Fruit fly (Drosophila melanogaster) whole organism, prepupa: ENCODE measurements around the gene CG33725.

ENCODE experiments used
- Blimp-1 ChIP-seq: fragments of 200-800 bp; sonication (Bioruptor generic); optimal IDR thresholded peaks from 3 replicates; lab custom pipeline; 2017; ENCODE audit warnings: missing biosample characterization, missing genetic modification characterization, mild to moderate bottlenecking, moderate library complexity, missing genetic modification reagents
- CG11294 ChIP-seq: fragments of 200-800 bp; sonication (Bioruptor generic); IDR thresholded peaks from 2 replicates; pipeline ENCODE4 v1.3.6; 2022; ENCODE audit warnings: missing biosample characterization, missing genetic modification characterization
- CG11762 ChIP-seq: fragments of 200-800 bp; sonication (Bioruptor generic); optimal IDR thresholded peaks from 3 replicates; lab custom pipeline; 2016; ENCODE audit warnings: missing biosample characterization, missing genetic modification characterization; ENCODE audit not compliant: insufficient read depth
- CG11902 ChIP-seq: fragments of 200-800 bp; sonication (Bioruptor generic); optimal IDR thresholded peaks from 3 replicates; lab custom pipeline; 2016; ENCODE audit warnings: missing biosample characterization, missing genetic modification characterization
- CG15336 ChIP-seq: fragments of 200-800 bp; sonication (Bioruptor generic); IDR thresholded peaks from 2 replicates; pipeline ENCODE4 v1.3.6; 2022; ENCODE audit warnings: missing biosample characterization, missing genetic modification characterization
- CG1621 ChIP-seq: fragments of 200-800 bp; sonication (Bioruptor generic); optimal IDR thresholded peaks from 3 replicates; lab custom pipeline; 2018; ENCODE audit warnings: missing biosample characterization, mild to moderate bottlenecking, missing genetic modification characterization
- CG16779 ChIP-seq: fragments of 200-800 bp; sonication (Bioruptor generic); optimal IDR thresholded peaks from 3 replicates; lab custom pipeline; 2017; ENCODE audit warnings: missing biosample characterization, mild to moderate bottlenecking, missing genetic modification characterization
- CG3032 ChIP-seq: fragments of 200-800 bp; optimal IDR thresholded peaks from 2 replicates; lab custom pipeline; 2019; ENCODE audit warnings: missing biosample characterization, mild to moderate bottlenecking, missing genetic modification characterization, moderate library complexity
- CG32006 ChIP-seq: fragments of 200-800 bp; sonication (Bioruptor generic); optimal IDR thresholded peaks from 3 replicates; lab custom pipeline; 2017; ENCODE audit warnings: missing biosample characterization, mild to moderate bottlenecking, missing genetic modification characterization
- CG34406 ChIP-seq: fragments of 200-800 bp; sonication (Bioruptor generic); optimal IDR thresholded peaks from 3 replicates; lab custom pipeline; 2016; ENCODE audit warnings: missing biosample characterization, missing genetic modification characterization
- CG3919 ChIP-seq: fragments of 200-800 bp; sonication (Bioruptor generic); optimal IDR thresholded peaks from 3 replicates; lab custom pipeline; 2016; ENCODE audit warnings: missing biosample characterization, missing genetic modification characterization
- CG4318 ChIP-seq: fragments of 200-800 bp; sonication (Bioruptor generic); optimal IDR thresholded peaks from 3 replicates; lab custom pipeline; 2017; ENCODE audit warnings: missing biosample characterization, mild to moderate bottlenecking, missing genetic modification characterization
- CG6163 ChIP-seq: fragments of 200-800 bp; sonication (Bioruptor generic); IDR thresholded peaks from 3 replicates; pipeline ENCODE4 v1.3.6; 2022; ENCODE audit warnings: missing biosample characterization, missing genetic modification characterization
- CG6276 ChIP-seq: fragments of 200-800 bp; sonication (Bioruptor generic); optimal IDR thresholded peaks from 2 replicates; lab custom pipeline; 2017; ENCODE audit warnings: missing biosample characterization, mild to moderate bottlenecking, missing genetic modification characterization
- CG6808 ChIP-seq: fragments of 200-800 bp; sonication (Bioruptor generic); optimal IDR thresholded peaks from 3 replicates; lab custom pipeline; 2017; ENCODE audit warnings: missing biosample characterization, missing genetic modification characterization, mild to moderate bottlenecking, moderate library complexity, missing genetic modification reagents
- CG6854 ChIP-seq: fragments of 200-800 bp; sonication (Bioruptor generic); optimal IDR thresholded peaks from 2 replicates; lab custom pipeline; 2017; ENCODE audit warnings: missing biosample characterization, mild to moderate bottlenecking, missing genetic modification characterization
- CG8119 ChIP-seq: fragments of 200-800 bp; sonication (Bioruptor generic); IDR thresholded peaks from 3 replicates; pipeline ENCODE4 v1.3.6; 2022; ENCODE audit warnings: missing biosample characterization, missing genetic modification characterization
- CG8632 ChIP-seq: fragments of 200-800 bp; sonication (Bioruptor generic); optimal IDR thresholded peaks from 3 replicates; lab custom pipeline; 2016; ENCODE audit warnings: missing biosample characterization, missing genetic modification characterization
- CG9139 ChIP-seq: fragments of 200-800 bp; sonication (Bioruptor generic); optimal IDR thresholded peaks from 3 replicates; lab custom pipeline; 2017; ENCODE audit warnings: missing biosample characterization, mild to moderate bottlenecking, missing genetic modification characterization
- Eip78C ChIP-seq: fragments of 200-800 bp; sonication (Bioruptor generic); peaks from one replicate; lab custom pipeline; 2016; ENCODE audit warnings: missing biosample characterization, missing genetic modification characterization
- Eip93F ChIP-seq: fragments of 200-800 bp; sonication (Bioruptor generic); optimal IDR thresholded peaks from 2 replicates; lab custom pipeline; 2016; ENCODE audit warnings: missing biosample characterization, mild to moderate bottlenecking, missing genetic modification characterization
- Ets21C ChIP-seq: fragments of 200-800 bp; sonication (Bioruptor generic); optimal IDR thresholded peaks from 3 replicates; lab custom pipeline; 2016; ENCODE audit warnings: missing biosample characterization, missing genetic modification characterization
- Gug ChIP-seq: fragments of 200-800 bp; sonication (Bioruptor generic); IDR thresholded peaks from 2 replicates; pipeline ENCODE4 v1.3.6; 2022; ENCODE audit warnings: missing biosample characterization, missing genetic modification characterization
- Hr38 ChIP-seq: sonication (Bioruptor generic); optimal IDR thresholded peaks from 2 replicates; lab custom pipeline; 2016; ENCODE audit warnings: missing biosample characterization, missing genetic modification characterization
- Hr39 ChIP-seq: fragments of 200-800 bp; sonication (Bioruptor generic); optimal IDR thresholded peaks from 2 replicates; lab custom pipeline; 2016; ENCODE audit warnings: missing biosample characterization, missing genetic modification characterization
- Hr4 ChIP-seq: fragments of 200-800 bp; sonication (Bioruptor generic); optimal IDR thresholded peaks from 3 replicates; lab custom pipeline; 2016; ENCODE audit warnings: missing biosample characterization, missing genetic modification characterization
- Lpt ChIP-seq: fragments of 200-800 bp; sonication (Bioruptor generic); optimal IDR thresholded peaks from 3 replicates; lab custom pipeline; 2016; ENCODE audit warnings: missing biosample characterization, missing genetic modification characterization
- Met ChIP-seq: fragments of 200-800 bp; sonication (Bioruptor generic); optimal IDR thresholded peaks from 3 replicates; lab custom pipeline; 2016; ENCODE audit warnings: missing biosample characterization, missing genetic modification characterization
- Smox ChIP-seq: fragments of 200-800 bp; sonication (Bioruptor generic); optimal IDR thresholded peaks from 3 replicates; lab custom pipeline; 2016; ENCODE audit warnings: missing biosample characterization, missing genetic modification characterization
- Sox102F ChIP-seq: fragments of 200-800 bp; sonication (Bioruptor generic); optimal IDR thresholded peaks from 2 replicates; lab custom pipeline; 2016; ENCODE audit warnings: missing biosample characterization, mild to moderate bottlenecking, missing genetic modification characterization
- Sox14 ChIP-seq: fragments of 200-800 bp; sonication (Bioruptor generic); optimal IDR thresholded peaks from 3 replicates; lab custom pipeline; 2016; ENCODE audit warnings: missing biosample characterization, missing genetic modification characterization
- Sox15 ChIP-seq: fragments of 200-800 bp; sonication (Bioruptor generic); optimal IDR thresholded peaks from 3 replicates; lab custom pipeline; 2016; ENCODE audit warnings: missing biosample characterization, missing genetic modification characterization
- acj6 ChIP-seq: fragments of 200-800 bp; sonication (Bioruptor generic); optimal IDR thresholded peaks from 3 replicates; lab custom pipeline; 2016; ENCODE audit warnings: missing biosample characterization, missing genetic modification characterization
- cyc ChIP-seq: fragments of 200-800 bp; sonication (Bioruptor generic); optimal IDR thresholded peaks from 3 replicates; lab custom pipeline; 2016; ENCODE audit warnings: missing biosample characterization, missing genetic modification characterization
- dac ChIP-seq: fragments of 200-800 bp; sonication (Bioruptor generic); optimal IDR thresholded peaks from 2 replicates; lab custom pipeline; 2017; ENCODE audit warnings: missing biosample characterization, mild to moderate bottlenecking, missing genetic modification characterization
- dsx ChIP-seq: fragments of 200-800 bp; optimal IDR thresholded peaks from 3 replicates; lab custom pipeline; 2019; ENCODE audit warnings: missing biosample characterization, mild to moderate bottlenecking, missing genetic modification characterization, moderate library complexity; ENCODE audit not compliant: poor library complexity, severe bottlenecking
- fd59A ChIP-seq: fragments of 200-800 bp; sonication (Bioruptor generic); optimal IDR thresholded peaks from 2 replicates; lab custom pipeline; 2017; ENCODE audit warnings: missing biosample characterization, mild to moderate bottlenecking, missing genetic modification characterization, missing genetic modification reagents
- fkh ChIP-seq: fragments of 200-800 bp; sonication (Bioruptor generic); optimal IDR thresholded peaks from 3 replicates; lab custom pipeline; 2017; ENCODE audit warnings: missing biosample characterization, mild to moderate bottlenecking, missing genetic modification characterization, moderate library complexity
- lz ChIP-seq: fragments of 200-800 bp; sonication (Bioruptor generic); optimal IDR thresholded peaks from 3 replicates; lab custom pipeline; 2016; ENCODE audit warnings: missing biosample characterization, missing genetic modification characterization
- salr ChIP-seq, 2 experiments: fragments of 200-800 bp; sonication (Bioruptor generic); optimal IDR thresholded peaks; 3 replicates each; lab custom pipeline; 2016 to 2018; ENCODE audit warnings: missing biosample characterization in 2 of 2, missing genetic modification characterization in 2 of 2, mild to moderate bottlenecking in 1 of 2
- spab ChIP-seq: fragments of 200-800 bp; sonication (Bioruptor generic); optimal IDR thresholded peaks from 2 replicates; lab custom pipeline; 2017; ENCODE audit warnings: missing biosample characterization, mild to moderate bottlenecking, missing genetic modification characterization, missing genetic modification reagents
- ss ChIP-seq, 2 experiments: fragments of 200-800 bp; sonication (Bioruptor generic); optimal IDR thresholded peaks; 2 replicates in 1 of 2; 3 replicates in 1 of 2; lab custom pipeline; 2017 to 2018; ENCODE audit warnings: mild to moderate bottlenecking in 2 of 2, missing biosample characterization in 2 of 2, missing genetic modification characterization in 2 of 2, moderate library complexity in 1 of 2
- svp ChIP-seq: fragments of 200-800 bp; sonication (Bioruptor generic); peaks from one replicate; lab custom pipeline; 2016; ENCODE audit warnings: missing biosample characterization, missing genetic modification characterization
- topi ChIP-seq: fragments of 200-800 bp; sonication (Bioruptor generic); optimal IDR thresholded peaks from 3 replicates; lab custom pipeline; 2016; ENCODE audit warnings: missing biosample characterization, missing genetic modification characterization
- vri ChIP-seq: fragments of 200-800 bp; sonication (Bioruptor generic); optimal IDR thresholded peaks from 3 replicates; lab custom pipeline; 2016; ENCODE audit warnings: missing biosample characterization, mild to moderate bottlenecking, missing genetic modification characterization

Gene CG33725

dm6 chr3L:12514762-12515215, 32.4 kb downstream of the CG33725 start, which contains the start of the genes sti and tral (continued):
- TF ChIP-seq CG4318 (peak; percentile 48), Blimp-1 (GFP tag; lab: Kevin White, UChicago) (peak; percentile 52), CG6854 (peak; percentile 44), Hr39 (GFP tag; lab: Kevin White, UChicago) (peak; percentile 92), Sox15 (GFP tag; lab: Kevin White, UChicago) (peak; percentile 82), cyc (GFP tag; lab: Kevin White, UChicago) (peak; percentile 90), CG8119 (0 out of 3 replicates have a peak, but pooled peaks have one; percentile 15), CG1621 (peak; percentile 62), vri (no peak), svp (GFP tag; lab: Kevin White, UChicago) (no peak), Sox102F (GFP tag; lab: Kevin White, UChicago) (peak; percentile 72), fkh (GFP tag; lab: Kevin White, UChicago) (peak; percentile 55), CG34406 (GFP tag; lab: Kevin White, UChicago) (peak; percentile 75), CG11902 (GFP tag; lab: Kevin White, UChicago) (peak; percentile 82), Sox14 (peak; percentile 87), CG6163 (peak; percentile 68), lz (GFP tag; lab: Kevin White, UChicago) (peak; percentile 92), Hr4 (GFP tag; lab: Kevin White, UChicago) (peak; percentile 90), acj6 (GFP tag; lab: Kevin White, UChicago) (no peak), salr (GFP tag; optimal IDR thresholded peaks at IDR 0.05; lab: Kevin White, UChicago) (peak in 1 of 2 experiments; percentile 43), ss (GFP tag; optimal IDR thresholded peaks at IDR 0.05; lab: Kevin White, UChicago) (peak in 1 of 2 experiments; percentile 58), Ets21C (peak; percentile 84), Met (peak; percentile 87), CG6276 (GFP tag; lab: Kevin White, UChicago) (no peak), CG15336 (GFP tag; lab: Robert Waterston, UW) (no peak; the same call in 1 of the 2 replicates), CG8632 (GFP tag; lab: Kevin White, UChicago) (peak; percentile 69), CG11762 (no peak)

DNA sequence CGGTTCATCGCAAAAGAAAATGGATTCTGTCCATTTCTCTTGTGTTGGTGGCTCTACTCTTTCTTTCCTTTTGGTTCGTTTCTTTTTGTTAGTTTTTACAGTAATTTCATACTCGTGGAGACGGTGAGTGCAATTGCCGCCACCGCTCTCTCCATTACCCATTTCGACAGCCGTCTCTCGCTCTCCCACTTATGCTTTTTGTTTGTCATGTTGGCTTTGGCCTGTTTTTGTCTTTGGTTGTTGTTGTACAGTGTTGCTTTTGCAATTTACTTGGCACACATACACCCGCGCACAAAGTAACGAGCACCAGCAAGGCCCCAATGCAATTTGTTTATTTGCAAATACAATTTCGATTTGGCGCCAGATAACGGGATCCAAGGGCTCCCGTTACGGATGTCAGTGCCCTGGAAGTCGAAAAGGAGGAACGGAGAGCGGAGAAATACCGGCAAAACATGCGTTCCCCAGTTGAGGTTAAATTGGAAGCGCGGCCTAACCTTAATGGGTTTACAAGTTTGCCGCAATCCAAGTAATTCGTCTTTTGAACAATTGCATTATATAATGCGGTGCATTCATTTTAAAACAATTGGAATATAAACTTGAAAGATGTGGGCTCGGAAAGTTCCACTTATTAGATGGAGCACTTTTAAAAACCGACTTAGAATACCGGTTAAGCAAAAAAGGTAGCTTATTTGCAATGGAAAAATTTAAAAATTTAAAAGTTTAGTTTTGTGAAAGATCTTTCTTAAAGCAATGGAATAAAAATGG, 33.5 kb downstream of the CG33725 start:
- peak; percentile 95 for TF ChIP-seq svp (GFP tag; lab: Kevin White, UChicago)
- peak; percentile 56 for TF ChIP-seq CG32006 (GFP tag; lab: Kevin White, UChicago)
- TF ChIP-seq CG34406 (GFP tag; lab: Kevin White, UChicago), result peak; percentile 29
- TF ChIP-seq Smox (GFP tag; lab: Kevin White, UChicago), result no peak
- no peak; the same call in 1 of the 2 replicates for TF ChIP-seq Gug (GFP tag; lab: Robert Waterston, UW)
- TF ChIP-seq CG4318, result no peak
- no peak for TF ChIP-seq fkh (GFP tag; lab: Kevin White, UChicago)
- peak; percentile 53 for TF ChIP-seq vri
- peak; percentile 55 for TF ChIP-seq dac (GFP tag; lab: Kevin White, UChicago)
- no peak for TF ChIP-seq cyc (GFP tag; lab: Kevin White, UChicago)
- TF ChIP-seq Sox14, result peak; percentile 16
- no peak; the same call in 1 of the 2 replicates for TF ChIP-seq CG11294 (GFP tag; lab: Robert Waterston, UW)
- peak; percentile 93 for TF ChIP-seq CG16779 (tag; lab: Kevin White, UChicago)
- TF ChIP-seq CG11902 (GFP tag; lab: Kevin White, UChicago), result no peak
- peak; percentile 82 for TF ChIP-seq CG6163
- TF ChIP-seq Hr38 (GFP tag; lab: Kevin White, UChicago), result no peak
- no peak for TF ChIP-seq Eip93F (GFP tag; lab: Kevin White, UChicago)
- TF ChIP-seq fd59A (GFP tag; lab: Kevin White, UChicago), result peak; percentile 35
- TF ChIP-seq CG11762, result no peak
- TF ChIP-seq Sox15 (GFP tag; lab: Kevin White, UChicago), result no peak
- peak; percentile 77 for TF ChIP-seq spab (GFP tag; lab: Kevin White, UChicago)
- TF ChIP-seq CG3919, result no peak
- TF ChIP-seq CG3032 (tag; lab: Kevin White, UChicago), result peak; percentile 43
- TF ChIP-seq CG9139, result peak; percentile 84
- peak; percentile 97 for TF ChIP-seq CG6276 (GFP tag; lab: Kevin White, UChicago)
- TF ChIP-seq Ets21C, result no peak
- TF ChIP-seq Lpt (GFP tag; lab: Kevin White, UChicago), result peak; percentile 83
- TF ChIP-seq ss (GFP tag; optimal IDR thresholded peaks at IDR 0.05; lab: Kevin White, UChicago), result peak; percentile 89 to 90
- TF ChIP-seq CG8119, result peak; percentile 90
- no peak for TF ChIP-seq lz (GFP tag; lab: Kevin White, UChicago)
- peak; percentile 64 for TF ChIP-seq CG1621
- peak; percentile 85 for TF ChIP-seq CG6808 (GFP tag; lab: Kevin White, UChicago)
- TF ChIP-seq dsx (GFP tag; lab: Kevin White, UChicago), result peak; percentile 83
- TF ChIP-seq Eip78C (GFP tag; lab: Kevin White, UChicago), result peak; percentile 26
- TF ChIP-seq topi, result no peak
- no peak for TF ChIP-seq Sox102F (GFP tag; lab: Kevin White, UChicago)
- TF ChIP-seq CG6854, result peak; percentile 44
